Worm (Caenorhabditis elegans) whole organism, mixed stage, embryonic: ENCODE results near the gene fbxa-112.

Experiments
- nhr-2 ChIP-seq: fragments of 150-350 bp; optimal IDR thresholded peaks from 2 replicates; lab custom pipeline; 2014; ENCODE audit warnings: missing biosample characterization, missing genetic modification characterization
- unc-62 ChIP-seq: fragments of 150-350 bp; optimal IDR thresholded peaks from 2 replicates; lab custom pipeline; 2014; ENCODE audit warnings: missing biosample characterization, missing genetic modification reagents, missing genetic modification characterization

- no peak for TF ChIP-seq nhr-2 (tag; lab: Kevin White, UChicago)
- no peak for TF ChIP-seq unc-62 (GFP tag; lab: Kevin White, UChicago)
Measured at ce11 chrV:16992383-16992782, 44.5 kb upstream of the fbxa-112 start.
